Worm (Caenorhabditis elegans): ENCODE data around the gene aat-8.

ce11 chrIV:3812812-3813211 is 52.0 kb downstream of the aat-8 start:
- no peak for TF ChIP-seq ama-1 (optimal IDR thresholded peaks at IDR 0.05)
- no peak for TF ChIP-seq flt-1 (GFP tag; IDR thresholded peaks at IDR 0.05)
- no peak for TF ChIP-seq tbx-11 (GFP tag; IDR thresholded peaks at IDR 0.05)
- TF ChIP-seq hmbx-1 (tag; optimal IDR thresholded peaks at IDR 0.05), result no peak
- no peak for TF ChIP-seq hmg-4 (GFP tag; optimal IDR thresholded peaks at IDR 0.05)
- no peak for TF ChIP-seq scrt-1 (GFP tag; IDR thresholded peaks at IDR 0.05)
- no peak for TF ChIP-seq sea-1 (GFP tag; conservative IDR thresholded peaks at IDR 0.05)
- no peak for TF ChIP-seq ceh-13 (GFP tag; optimal IDR thresholded peaks at IDR 0.05)
- no peak for TF ChIP-seq tra-4 (tag; optimal IDR thresholded peaks at IDR 0.05)
- TF ChIP-seq F13C5.2 (tag; optimal IDR thresholded peaks at IDR 0.05), result no peak
- TF ChIP-seq hnd-1 (tag; optimal IDR thresholded peaks at IDR 0.05), result no peak

All from whole organism, early embryonic.